Fruit fly (Drosophila melanogaster): Measurements from ENCODE around the gene ckd.

DNA sequence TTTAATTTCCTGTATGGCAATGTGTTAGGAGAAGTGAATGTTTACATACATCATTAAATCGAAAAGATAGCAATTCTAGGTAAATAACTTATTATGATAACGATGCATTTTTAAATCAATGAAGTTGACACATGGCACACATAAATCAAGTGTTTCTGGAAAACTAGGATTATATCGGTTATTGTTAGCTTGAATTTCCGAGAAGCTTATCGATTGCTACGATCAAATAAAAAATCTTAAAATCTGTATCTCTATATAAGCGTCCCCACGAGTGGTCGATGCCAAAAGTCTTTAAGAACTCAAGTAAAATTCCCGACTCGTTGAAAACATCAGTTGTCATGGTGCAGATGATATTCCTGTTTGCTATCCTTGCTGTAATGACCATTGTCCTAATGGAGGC, 57.0 kb downstream of the ckd start, which contains the start of gene Drsl3:
- TF ChIP-seq CG6792 (GFP tag; optimal IDR thresholded peaks at IDR 0.05) = no peak
- TF ChIP-seq Gug (GFP tag; IDR thresholded peaks at IDR 0.05) = no peak
- TF ChIP-seq CG32006 (GFP tag; optimal IDR thresholded peaks at IDR 0.05) = no peak
- no peak for TF ChIP-seq CG16779 (tag; optimal IDR thresholded peaks at IDR 0.05)
